Worm (Caenorhabditis elegans): ENCODE data around the gene msp-79.

msp-79 gene

ce11 chrIV:9728376-9728775 is 38.6 kb downstream of the msp-79 start, which contains the start of gene nhr-100:
TSS of gene nhr-100 (plus strand) at chrIV:9728676.
- TF ChIP-seq tbx-11 (GFP tag; IDR thresholded peaks at IDR 0.05): no peak
- TF ChIP-seq sea-1 (GFP tag; conservative IDR thresholded peaks at IDR 0.05): no peak
- TF ChIP-seq flt-1 (GFP tag; IDR thresholded peaks at IDR 0.05): no peak
- TF ChIP-seq ama-1 (optimal IDR thresholded peaks at IDR 0.05): no peak
- no peak for TF ChIP-seq pes-1 (GFP tag; IDR thresholded peaks at IDR 0.05)
- no peak for TF ChIP-seq hmg-4 (GFP tag; optimal IDR thresholded peaks at IDR 0.05)
- no peak for TF ChIP-seq hmbx-1 (tag; optimal IDR thresholded peaks at IDR 0.05)
- no peak for TF ChIP-seq scrt-1 (GFP tag; IDR thresholded peaks at IDR 0.05)
- no peak for TF ChIP-seq ceh-36 (tag; optimal IDR thresholded peaks at IDR 0.05)
- no peak for TF ChIP-seq aly-1 (tag; optimal IDR thresholded peaks at IDR 0.05)
- TF ChIP-seq tra-4 (tag; optimal IDR thresholded peaks at IDR 0.05): no peak
- TF ChIP-seq ceh-13 (GFP tag; optimal IDR thresholded peaks at IDR 0.05): no peak
- no peak for TF ChIP-seq F13C5.2 (tag; optimal IDR thresholded peaks at IDR 0.05)
- no peak for TF ChIP-seq B0310.2 (tag; optimal IDR thresholded peaks at IDR 0.05)
- TF ChIP-seq ets-7 (tag; optimal IDR thresholded peaks at IDR 0.05): no peak
- TF ChIP-seq hnd-1 (tag; optimal IDR thresholded peaks at IDR 0.05): no peak
- no peak for TF ChIP-seq tbx-37 (GFP tag; conservative IDR thresholded peaks at IDR 0.05)

ce11 chrIV:9727217-9727616 is 39.7 kb downstream of the msp-79 start:
- no peak for TF ChIP-seq tra-4 (tag; optimal IDR thresholded peaks at IDR 0.05)
- TF ChIP-seq ceh-36 (tag; optimal IDR thresholded peaks at IDR 0.05): no peak
- no peak for TF ChIP-seq hmg-4 (GFP tag; optimal IDR thresholded peaks at IDR 0.05)
- TF ChIP-seq ceh-13 (GFP tag; optimal IDR thresholded peaks at IDR 0.05): no peak
- no peak for TF ChIP-seq scrt-1 (GFP tag; IDR thresholded peaks at IDR 0.05)
- TF ChIP-seq flt-1 (GFP tag; IDR thresholded peaks at IDR 0.05): no peak
- no peak for TF ChIP-seq hmbx-1 (tag; optimal IDR thresholded peaks at IDR 0.05)
- no peak for TF ChIP-seq sea-1 (GFP tag; conservative IDR thresholded peaks at IDR 0.05)
- TF ChIP-seq hnd-1 (tag; optimal IDR thresholded peaks at IDR 0.05): no peak
- no peak for TF ChIP-seq ets-7 (tag; optimal IDR thresholded peaks at IDR 0.05)
- no peak for TF ChIP-seq F13C5.2 (tag; optimal IDR thresholded peaks at IDR 0.05)
- no peak for TF ChIP-seq ama-1 (optimal IDR thresholded peaks at IDR 0.05)
- TF ChIP-seq aly-1 (tag; optimal IDR thresholded peaks at IDR 0.05): no peak
- no peak for TF ChIP-seq tbx-11 (GFP tag; IDR thresholded peaks at IDR 0.05)
- no peak for TF ChIP-seq pes-1 (GFP tag; IDR thresholded peaks at IDR 0.05)
- no peak for TF ChIP-seq tbx-37 (GFP tag; conservative IDR thresholded peaks at IDR 0.05)
- no peak for TF ChIP-seq B0310.2 (tag; optimal IDR thresholded peaks at IDR 0.05)

DNA sequence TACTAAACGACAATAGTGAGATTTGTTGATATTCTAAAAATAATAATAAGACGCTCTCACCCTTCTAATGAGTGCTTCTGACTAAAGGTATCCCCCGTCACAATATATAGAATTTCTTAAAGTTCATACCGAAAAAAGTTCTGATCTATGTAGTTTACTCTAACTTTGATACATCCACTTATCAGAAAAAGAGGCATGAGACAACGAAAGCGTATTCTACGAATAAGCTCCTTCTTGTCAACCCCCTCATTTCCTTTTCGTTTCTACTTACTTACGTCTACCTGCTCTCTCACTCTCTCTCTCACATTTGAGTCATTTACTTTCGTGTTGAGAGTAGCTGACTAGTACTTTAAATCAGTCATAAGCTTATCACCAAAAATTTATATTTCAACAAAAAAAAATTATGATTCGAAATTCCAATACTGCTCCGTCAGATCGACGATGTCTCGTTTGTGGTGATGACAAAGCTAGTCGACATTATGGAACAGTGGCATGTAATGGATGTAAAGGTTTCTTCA is 41.4 kb downstream of the msp-79 start:
- no peak for TF ChIP-seq pes-1 (GFP tag; IDR thresholded peaks at IDR 0.05)
- TF ChIP-seq ama-1 (optimal IDR thresholded peaks at IDR 0.05): no peak
- no peak for TF ChIP-seq sea-1 (GFP tag; conservative IDR thresholded peaks at IDR 0.05)
- no peak for TF ChIP-seq tbx-37 (GFP tag; conservative IDR thresholded peaks at IDR 0.05)
- TF ChIP-seq ceh-36 (tag; optimal IDR thresholded peaks at IDR 0.05): no peak

- no peak for TF ChIP-seq pes-1 (GFP tag; IDR thresholded peaks at IDR 0.05)
- no peak for TF ChIP-seq tbx-37 (GFP tag; conservative IDR thresholded peaks at IDR 0.05)
- TF ChIP-seq scrt-1 (GFP tag; IDR thresholded peaks at IDR 0.05): no peak
- TF ChIP-seq B0310.2 (tag; optimal IDR thresholded peaks at IDR 0.05): no peak
- no peak for TF ChIP-seq flt-1 (GFP tag; IDR thresholded peaks at IDR 0.05)
- no peak for TF ChIP-seq ceh-36 (tag; optimal IDR thresholded peaks at IDR 0.05)
- TF ChIP-seq hnd-1 (tag; optimal IDR thresholded peaks at IDR 0.05): no peak
- TF ChIP-seq sea-1 (GFP tag; conservative IDR thresholded peaks at IDR 0.05): no peak
- TF ChIP-seq hmbx-1 (tag; optimal IDR thresholded peaks at IDR 0.05): no peak
- no peak for TF ChIP-seq F13C5.2 (tag; optimal IDR thresholded peaks at IDR 0.05)
- no peak for TF ChIP-seq aly-1 (tag; optimal IDR thresholded peaks at IDR 0.05)
These were observed 42.0 kb downstream of the msp-79 start, which contains the start of the genes nhr-138 and C28D4.18 for ce11 chrIV:9724948-9725347. TSS of gene nhr-138 (plus strand) at chrIV:9725251. TSS of gene C28D4.18 (plus strand) at chrIV:9725280.

DNA sequence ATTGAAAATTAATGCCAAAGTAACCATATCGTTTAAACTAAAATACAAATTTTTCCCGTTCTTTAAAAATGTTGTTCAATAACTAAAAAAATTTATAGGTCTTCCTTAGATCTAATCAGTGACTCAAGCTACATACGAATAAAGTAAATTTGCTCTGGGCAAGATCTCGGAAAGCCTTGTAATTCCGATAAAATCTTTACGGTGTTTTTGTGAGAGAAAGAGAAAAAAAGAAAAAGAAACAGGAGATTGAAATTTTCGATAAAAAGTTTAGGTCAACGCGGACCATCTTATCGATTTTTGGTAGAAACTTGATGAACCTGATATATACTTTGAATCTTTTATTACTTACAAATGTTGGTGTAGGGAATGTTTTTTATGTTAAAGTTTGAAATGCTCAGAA is 43.8 kb downstream of the msp-79 start:
- TF ChIP-seq B0310.2 (tag; optimal IDR thresholded peaks at IDR 0.05): no peak
- TF ChIP-seq aly-1 (tag; optimal IDR thresholded peaks at IDR 0.05): no peak
- TF ChIP-seq hmg-4 (GFP tag; optimal IDR thresholded peaks at IDR 0.05): no peak
- no peak for TF ChIP-seq pes-1 (GFP tag; IDR thresholded peaks at IDR 0.05)
- TF ChIP-seq tbx-37 (GFP tag; conservative IDR thresholded peaks at IDR 0.05): no peak

- no peak for TF ChIP-seq ama-1 (optimal IDR thresholded peaks at IDR 0.05)
- TF ChIP-seq hnd-1 (tag; optimal IDR thresholded peaks at IDR 0.05): no peak
- TF ChIP-seq tra-4 (tag; optimal IDR thresholded peaks at IDR 0.05): no peak
- no peak for TF ChIP-seq tbx-11 (GFP tag; IDR thresholded peaks at IDR 0.05)
- TF ChIP-seq B0310.2 (tag; optimal IDR thresholded peaks at IDR 0.05): no peak
- no peak for TF ChIP-seq pes-1 (GFP tag; IDR thresholded peaks at IDR 0.05)
- TF ChIP-seq ceh-36 (tag; optimal IDR thresholded peaks at IDR 0.05): no peak
- TF ChIP-seq ceh-13 (GFP tag; optimal IDR thresholded peaks at IDR 0.05): no peak
- TF ChIP-seq aly-1 (tag; optimal IDR thresholded peaks at IDR 0.05): no peak
- TF ChIP-seq hmg-4 (GFP tag; optimal IDR thresholded peaks at IDR 0.05): no peak
- TF ChIP-seq F13C5.2 (tag; optimal IDR thresholded peaks at IDR 0.05): no peak
- no peak for TF ChIP-seq tbx-37 (GFP tag; conservative IDR thresholded peaks at IDR 0.05)
- no peak for TF ChIP-seq hmbx-1 (tag; optimal IDR thresholded peaks at IDR 0.05)
- TF ChIP-seq sea-1 (GFP tag; conservative IDR thresholded peaks at IDR 0.05): no peak
- no peak for TF ChIP-seq ets-7 (tag; optimal IDR thresholded peaks at IDR 0.05)
- no peak for TF ChIP-seq flt-1 (GFP tag; IDR thresholded peaks at IDR 0.05)
- TF ChIP-seq scrt-1 (GFP tag; IDR thresholded peaks at IDR 0.05): no peak
These were observed 48.6 kb downstream of the msp-79 start for ce11 chrIV:9718396-9718795.

- TF ChIP-seq tra-4 (tag; optimal IDR thresholded peaks at IDR 0.05): no peak
These were observed 49.1 kb downstream of the msp-79 start for ce11 chrIV:9717844-9718243.

Data from whole organism, early embryonic.